Worm (Caenorhabditis elegans) whole organism, L2 larva: ENCODE measurements around the gene clec-79.
"Not testable (repeated sequence)": the region's sequence is repeated elsewhere in the genome, so short reads cannot be mapped to it uniquely, and the experiment has no call there.

Experiments
- fos-1 ChIP-seq: fragments of 150-350 bp; optimal IDR thresholded peaks from 2 replicates; lab custom pipeline; 2014; ENCODE audit warnings: missing biosample characterization, missing genetic modification characterization
- lin-11 ChIP-seq: fragments of 150-350 bp; sonication (generic microtip); optimal IDR thresholded peaks from 2 replicates; lab custom pipeline; 2014; ENCODE audit warnings: missing biosample characterization, missing genetic modification characterization, inconsistent platforms, mixed read lengths
- lsy-2 ChIP-seq, 2 experiments: fragments of 150-350 bp in 1 of 2; sonication (generic microtip) in 1 of 2; optimal IDR thresholded peaks; 2 replicates each; lab custom pipeline; 2014 to 2017; ENCODE audit warnings: missing biosample characterization in 2 of 2, missing genetic modification characterization in 2 of 2
- nhr-11 ChIP-seq: fragments of 150-350 bp; optimal IDR thresholded peaks from 2 replicates; lab custom pipeline; 2014; ENCODE audit warnings: missing biosample characterization, missing genetic modification characterization
- nhr-129 ChIP-seq: fragments of 150-350 bp; optimal IDR thresholded peaks from 2 replicates; lab custom pipeline; 2014; ENCODE audit warnings: missing biosample characterization, missing genetic modification characterization
- skn-1 ChIP-seq: sonication (generic microtip); optimal IDR thresholded peaks from 2 replicates; lab custom pipeline; 2017; ENCODE audit warnings: missing biosample characterization, missing genetic modification characterization
- ztf-4 ChIP-seq: fragments of 150-350 bp; optimal IDR thresholded peaks from 2 replicates; lab custom pipeline; 2014; ENCODE audit warnings: missing biosample characterization, missing genetic modification characterization

DNA sequence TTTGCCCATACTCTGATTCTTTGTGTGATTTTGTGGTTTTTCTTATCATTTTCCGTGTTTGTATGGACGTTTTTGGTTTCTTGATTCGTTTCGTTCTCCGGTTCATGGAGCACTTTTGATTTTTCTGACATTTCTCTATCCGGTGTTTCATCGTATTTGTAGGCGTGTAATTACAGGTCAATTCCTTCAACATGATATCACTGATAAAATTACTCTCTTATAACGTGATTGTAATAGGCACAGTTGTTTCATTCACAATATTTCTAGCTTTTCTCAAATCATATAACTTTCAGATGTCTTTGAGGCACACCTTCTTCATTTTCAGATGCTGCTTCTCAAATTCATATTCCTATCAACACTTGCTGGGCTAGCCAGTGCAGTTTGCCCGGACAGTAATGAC lies 40.7 kb upstream of the clec-79 start, which contains the start of gene clec-70:
- not testable (repeated sequence) for TF ChIP-seq nhr-129 (tag; lab: Kevin White, UChicago); lin-11 (tag; lab: Kevin White, UChicago); ztf-4 (tag; lab: Kevin White, UChicago); nhr-11 (tag; lab: Kevin White, UChicago); fos-1 (tag; lab: Kevin White, UChicago); lsy-2 (tag; optimal IDR thresholded peaks at IDR 0.05; lab: Kevin White, UChicago); skn-1 (tag; lab: Kevin White, UChicago)
